Worm (Caenorhabditis elegans) whole organism, early embryonic: ENCODE measurements around the gene cec-1.

Experiments used
- B0310.2 ChIP-seq: sonication (generic microtip); optimal IDR thresholded peaks from 2 replicates; lab custom pipeline; 2016; ENCODE audit warnings: mild to moderate bottlenecking, missing genetic modification characterization, missing compliant biosample characterization
- F13C5.2 ChIP-seq: sonication (generic microtip); optimal IDR thresholded peaks from 2 replicates; lab custom pipeline; 2017; ENCODE audit warnings: mild to moderate bottlenecking, missing genetic modification characterization, inconsistent platforms, missing compliant biosample characterization
- aly-1 ChIP-seq: sonication (generic microtip); optimal IDR thresholded peaks from 2 replicates; lab custom pipeline; 2016; ENCODE audit warnings: missing genetic modification characterization, missing compliant biosample characterization
- ama-1 ChIP-seq: fragments of 150-350 bp; optimal IDR thresholded peaks from 2 replicates; lab custom pipeline; 2014
- ceh-13 ChIP-seq: fragments of 200-800 bp; sonication (Bioruptor generic); optimal IDR thresholded peaks from 2 replicates; lab custom pipeline; 2018; ENCODE audit warnings: mild to moderate bottlenecking, missing genetic modification characterization, missing compliant biosample characterization
- ceh-36 ChIP-seq: sonication (generic microtip); optimal IDR thresholded peaks from 2 replicates; lab custom pipeline; 2016; ENCODE audit warnings: missing genetic modification characterization, inconsistent platforms, missing compliant biosample characterization
- ets-7 ChIP-seq: sonication (generic microtip); optimal IDR thresholded peaks from 2 replicates; lab custom pipeline; 2016; ENCODE audit warnings: missing genotype, missing genetic modification characterization, missing compliant biosample characterization
- flt-1 ChIP-seq: fragments of 200-800 bp; sonication (Bioruptor generic); IDR thresholded peaks from 2 replicates; pipeline ENCODE4 v1.3.6; 2022; ENCODE audit warnings: missing genetic modification characterization, missing compliant biosample characterization
- hmbx-1 ChIP-seq: sonication (generic microtip); optimal IDR thresholded peaks from 2 replicates; lab custom pipeline; 2016; ENCODE audit warnings: mild to moderate bottlenecking, missing genetic modification characterization, missing compliant biosample characterization
- hmg-4 ChIP-seq: fragments of 200-800 bp; sonication (Bioruptor generic); optimal IDR thresholded peaks from 2 replicates; lab custom pipeline; 2018; ENCODE audit warnings: mild to moderate bottlenecking, missing genetic modification characterization, missing compliant biosample characterization
- hnd-1 ChIP-seq: sonication (generic microtip); optimal IDR thresholded peaks from 2 replicates; lab custom pipeline; 2016; ENCODE audit warnings: missing genetic modification characterization, missing compliant biosample characterization
- pes-1 ChIP-seq: fragments of 200-800 bp; sonication (Bioruptor generic); IDR thresholded peaks from 2 replicates; pipeline ENCODE4 v1.3.6; 2022; ENCODE audit warnings: missing genetic modification reagents, missing genetic modification characterization, missing compliant biosample characterization
- scrt-1 ChIP-seq: fragments of 200-800 bp; sonication (Bioruptor generic); IDR thresholded peaks from 2 replicates; pipeline ENCODE4 v1.3.6; 2022; ENCODE audit warnings: missing genetic modification characterization, missing compliant biosample characterization
- sea-1 ChIP-seq: fragments of 200-800 bp; sonication (Bioruptor generic); conservative IDR thresholded peaks from 2 replicates; pipeline ENCODE4 v1.3.6; 2022; ENCODE audit warnings: missing genetic modification characterization, missing compliant biosample characterization
- tbx-11 ChIP-seq: fragments of 200-800 bp; sonication (Bioruptor generic); IDR thresholded peaks from 2 replicates; pipeline ENCODE4 v1.3.6; 2022; ENCODE audit warnings: missing genetic modification characterization, missing compliant biosample characterization
- tbx-37 ChIP-seq: fragments of 200-800 bp; sonication (Bioruptor generic); conservative IDR thresholded peaks from 2 replicates; pipeline ENCODE4 v1.3.6; 2022; ENCODE audit warnings: missing genetic modification reagents, missing genetic modification characterization, missing compliant biosample characterization
- tra-4 ChIP-seq: sonication (generic microtip); optimal IDR thresholded peaks from 2 replicates; lab custom pipeline; 2017; ENCODE audit warnings: missing genetic modification characterization, missing compliant biosample characterization

cec-1 gene

ce11 chrIII:8426271-8426670 is at the start of gene cec-1:
Gene cec-1, plus strand, starts transcription at chrIII:8426333.
- TF ChIP-seq aly-1 (no peak), ama-1 (lab: Kevin White, UChicago) (no peak), pes-1 (no peak)

ce11 chrIII:8380645-8381044 is 45.5 kb upstream of the cec-1 start, which contains the start of gene R05D3.12:
Gene R05D3.12, plus strand, starts transcription at chrIII:8380945.
- TF ChIP-seq tra-4 (no peak), scrt-1 (GFP tag; lab: Robert Waterston, UW) (no peak), ets-7 (no peak), hmg-4 (GFP tag; lab: Kevin White, UChicago) (no peak), tbx-11 (GFP tag; lab: Robert Waterston, UW) (no peak), flt-1 (GFP tag; lab: Robert Waterston, UW) (no peak), pes-1 (no peak), hmbx-1 (tag; lab: Kevin White, UChicago) (no peak), ceh-13 (GFP tag; lab: Kevin White, UChicago) (no peak), aly-1 (no peak), hnd-1 (tag; lab: Kevin White, UChicago) (no peak), sea-1 (GFP tag; lab: Robert Waterston, UW) (no peak), tbx-37 (GFP tag; lab: Robert Waterston, UW) (no peak), ama-1 (lab: Kevin White, UChicago) (no peak), F13C5.2 (no peak)

DNA sequence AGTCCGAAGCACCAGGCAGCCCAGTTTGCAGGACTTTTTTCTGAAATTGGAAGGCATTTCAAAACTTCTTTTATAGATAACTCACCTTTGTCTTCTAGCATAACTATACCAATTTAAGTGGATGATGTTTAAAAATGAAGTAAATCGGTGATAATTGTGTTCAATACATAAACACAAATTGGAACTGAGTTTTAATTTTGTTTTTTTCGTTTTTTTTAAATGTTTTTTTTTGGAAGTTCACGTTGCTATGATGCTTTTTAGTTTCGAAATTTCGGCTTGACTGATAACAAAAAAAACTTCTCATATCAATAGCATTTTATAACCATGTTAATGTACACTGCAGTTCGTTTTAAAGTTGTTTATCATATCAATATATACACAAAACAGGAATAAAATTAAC is 36.6 kb upstream of the cec-1 start, which contains the start of gene ZK353.4:
Gene ZK353.4 (minus strand): TSS at position 101 of the 400 bp plus-strand sequence.
- TF ChIP-seq aly-1 (no peak), hmbx-1 (tag; lab: Kevin White, UChicago) (no peak), sea-1 (GFP tag; lab: Robert Waterston, UW) (no peak), B0310.2 (tag; lab: Kevin White, UChicago) (no peak), scrt-1 (GFP tag; lab: Robert Waterston, UW) (no peak), ets-7 (no peak), F13C5.2 (no peak), ceh-13 (GFP tag; lab: Kevin White, UChicago) (no peak), ceh-36 (tag; lab: Kevin White, UChicago) (no peak), tbx-37 (GFP tag; lab: Robert Waterston, UW) (no peak), hmg-4 (GFP tag; lab: Kevin White, UChicago) (no peak)

DNA sequence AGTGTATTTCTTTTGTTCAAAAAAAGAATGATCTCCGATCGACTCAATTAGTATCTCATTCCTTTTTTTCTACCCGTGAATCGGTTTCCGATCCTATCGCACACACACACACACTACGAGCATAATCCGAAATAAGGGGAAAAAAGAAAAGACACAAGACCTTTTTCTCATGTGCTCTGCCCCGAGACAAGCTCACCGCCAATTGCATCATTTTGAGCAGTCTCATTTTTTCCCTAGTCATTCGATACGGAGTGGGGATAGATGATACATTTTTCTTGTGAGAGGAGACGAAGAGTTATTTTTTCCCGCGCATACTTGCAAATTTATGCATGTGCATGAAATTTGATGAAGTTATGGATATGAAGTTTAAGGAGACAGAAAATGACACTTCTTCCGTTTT is 33.8 kb upstream of the cec-1 start:
- TF ChIP-seq hnd-1 (tag; lab: Kevin White, UChicago), result no peak
- TF ChIP-seq hmg-4 (GFP tag; lab: Kevin White, UChicago), result no peak
- no peak for TF ChIP-seq F13C5.2
- no peak for TF ChIP-seq scrt-1 (GFP tag; lab: Robert Waterston, UW)
- no peak for TF ChIP-seq pes-1
- TF ChIP-seq tbx-11 (GFP tag; lab: Robert Waterston, UW), result no peak
- no peak for TF ChIP-seq tbx-37 (GFP tag; lab: Robert Waterston, UW)
- no peak for TF ChIP-seq hmbx-1 (tag; lab: Kevin White, UChicago)
- TF ChIP-seq ceh-36 (tag; lab: Kevin White, UChicago), result no peak
- no peak for TF ChIP-seq flt-1 (GFP tag; lab: Robert Waterston, UW)
- TF ChIP-seq aly-1, result no peak
- no peak for TF ChIP-seq sea-1 (GFP tag; lab: Robert Waterston, UW)

DNA sequence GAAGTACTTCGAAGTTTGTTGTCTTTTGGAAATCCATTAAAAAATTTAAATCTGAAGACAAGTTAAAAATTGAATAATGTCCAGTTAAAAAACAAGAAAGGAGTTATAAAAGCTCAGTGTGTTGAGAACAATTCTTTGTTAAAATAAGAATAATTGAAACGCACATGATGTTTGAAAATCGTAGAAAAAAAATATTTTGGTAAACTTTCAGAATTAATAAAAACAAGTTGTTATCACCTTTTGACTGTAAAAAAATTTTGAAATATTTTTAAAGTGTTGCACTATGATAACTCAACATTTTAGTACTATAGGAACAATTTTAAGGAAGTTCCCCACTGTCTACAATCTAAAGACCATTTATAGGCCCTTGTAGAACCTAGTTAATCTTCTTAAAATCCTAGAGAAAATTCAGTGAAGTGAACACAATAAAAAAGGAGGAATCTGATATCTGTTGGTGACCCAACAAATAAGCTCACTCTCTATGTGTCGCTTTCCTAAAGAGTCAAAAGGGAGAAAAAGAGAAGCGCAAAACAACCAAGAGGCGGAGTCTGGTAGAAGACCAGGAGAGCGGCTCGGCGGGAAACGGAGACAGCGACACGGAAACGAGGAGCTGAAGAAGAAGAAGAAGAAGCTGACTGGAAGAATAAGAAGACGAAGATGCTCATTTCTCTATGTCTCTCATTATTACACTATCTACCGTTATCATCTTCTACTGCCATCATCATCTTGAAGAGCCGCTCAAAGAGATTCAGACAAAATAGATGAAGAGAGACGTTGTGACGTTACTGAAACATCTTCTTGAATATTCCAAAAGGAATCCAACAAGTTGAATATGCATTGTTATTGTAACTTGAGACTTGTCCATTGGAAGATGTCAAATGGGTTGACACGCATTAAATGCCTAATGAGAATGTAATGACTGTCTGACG is 31.5 kb upstream of the cec-1 start, which contains the start of gene ZK353.10:
Gene ZK353.10 (minus strand): TSS at position 51 of the 929 bp plus-strand sequence.
- TF ChIP-seq tbx-37 (GFP tag; lab: Robert Waterston, UW), result no peak
- TF ChIP-seq sea-1 (GFP tag; lab: Robert Waterston, UW), result no peak
- TF ChIP-seq ets-7, result no peak
- TF ChIP-seq scrt-1 (GFP tag; lab: Robert Waterston, UW), result no peak
- no peak for TF ChIP-seq aly-1
- no peak for TF ChIP-seq hmbx-1 (tag; lab: Kevin White, UChicago)
- no peak for TF ChIP-seq ama-1 (lab: Kevin White, UChicago)
- TF ChIP-seq tra-4, result no peak
- TF ChIP-seq hnd-1 (tag; lab: Kevin White, UChicago), result no peak
- TF ChIP-seq F13C5.2, result no peak
- TF ChIP-seq ceh-36 (tag; lab: Kevin White, UChicago), result no peak
- no peak for TF ChIP-seq tbx-11 (GFP tag; lab: Robert Waterston, UW)
- TF ChIP-seq ceh-13 (GFP tag; lab: Kevin White, UChicago), result no peak
- TF ChIP-seq pes-1, result no peak
- no peak for TF ChIP-seq flt-1 (GFP tag; lab: Robert Waterston, UW)
- TF ChIP-seq B0310.2 (tag; lab: Kevin White, UChicago), result no peak
- TF ChIP-seq hmg-4 (GFP tag; lab: Kevin White, UChicago), result no peak

DNA sequence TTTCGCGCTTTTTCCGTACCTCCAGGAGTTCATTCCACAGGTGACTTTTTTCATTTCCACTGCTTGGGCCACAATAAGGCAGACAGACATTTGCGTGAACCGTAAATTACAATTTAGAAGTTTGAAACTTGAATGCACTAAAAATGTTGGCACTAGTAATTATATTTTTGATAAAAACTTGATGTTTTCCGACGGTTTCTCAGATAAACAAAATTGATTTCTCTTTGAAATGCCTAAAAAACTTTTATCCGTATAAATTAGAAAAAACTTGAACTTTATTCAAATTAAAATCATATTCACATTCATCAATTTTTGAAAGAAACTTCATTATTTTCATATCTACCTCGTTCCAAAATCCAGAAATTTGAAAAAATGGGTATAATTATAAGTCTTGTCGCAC is 30.4 kb upstream of the cec-1 start, which contains the start of gene ZK353.3:
Gene ZK353.3 (plus strand): TSS at position 301 of the 400 bp plus-strand sequence.
- no peak for TF ChIP-seq ets-7
- no peak for TF ChIP-seq pes-1
- no peak for TF ChIP-seq hmbx-1 (tag; lab: Kevin White, UChicago)
- no peak for TF ChIP-seq ama-1 (lab: Kevin White, UChicago)
- TF ChIP-seq hmg-4 (GFP tag; lab: Kevin White, UChicago), result no peak
- no peak for TF ChIP-seq hnd-1 (tag; lab: Kevin White, UChicago)
- no peak for TF ChIP-seq B0310.2 (tag; lab: Kevin White, UChicago)
- no peak for TF ChIP-seq aly-1
- TF ChIP-seq ceh-13 (GFP tag; lab: Kevin White, UChicago), result no peak
- no peak for TF ChIP-seq flt-1 (GFP tag; lab: Robert Waterston, UW)
- no peak for TF ChIP-seq scrt-1 (GFP tag; lab: Robert Waterston, UW)
- TF ChIP-seq ceh-36 (tag; lab: Kevin White, UChicago), result no peak
- no peak for TF ChIP-seq tbx-37 (GFP tag; lab: Robert Waterston, UW)
- TF ChIP-seq F13C5.2, result no peak

DNA sequence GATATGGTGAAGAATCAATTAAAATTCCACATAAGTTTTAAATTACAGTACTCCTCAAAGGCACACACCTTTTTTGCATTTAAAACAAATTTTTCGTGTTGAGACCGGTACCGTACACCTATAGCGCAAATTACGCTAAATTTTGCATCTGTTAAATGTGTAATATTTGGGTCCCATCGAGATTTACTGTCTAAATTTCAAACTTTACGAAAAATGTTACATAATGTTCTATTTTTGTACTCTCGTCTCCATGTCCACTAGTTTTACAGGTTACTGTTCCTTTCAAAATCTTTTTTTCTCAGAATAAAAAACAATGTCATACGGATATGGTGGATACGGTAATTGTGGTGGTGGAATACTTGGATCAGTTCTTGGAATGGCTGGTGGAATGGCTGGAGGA is 27.7 kb upstream of the cec-1 start, which contains the start of gene ZK353.2:
Gene ZK353.2 (plus strand): TSS at position 301 of the 400 bp plus-strand sequence.
- no peak for TF ChIP-seq ceh-36 (tag; lab: Kevin White, UChicago)
- no peak for TF ChIP-seq sea-1 (GFP tag; lab: Robert Waterston, UW)
- TF ChIP-seq ceh-13 (GFP tag; lab: Kevin White, UChicago), result no peak
- no peak for TF ChIP-seq B0310.2 (tag; lab: Kevin White, UChicago)
- TF ChIP-seq tbx-37 (GFP tag; lab: Robert Waterston, UW), result no peak
- no peak for TF ChIP-seq hnd-1 (tag; lab: Kevin White, UChicago)
- no peak for TF ChIP-seq pes-1
- no peak for TF ChIP-seq tbx-11 (GFP tag; lab: Robert Waterston, UW)
- TF ChIP-seq ets-7, result no peak
- TF ChIP-seq hmg-4 (GFP tag; lab: Kevin White, UChicago), result no peak
- TF ChIP-seq ama-1 (lab: Kevin White, UChicago), result no peak
- no peak for TF ChIP-seq F13C5.2
